Worm (Caenorhabditis elegans) whole organism, early embryonic: Measurements from ENCODE around the gene F07E5.8.

Experiments
- B0310.2 ChIP-seq: sonication (generic microtip); optimal IDR thresholded peaks from 2 replicates; lab custom pipeline; 2016; ENCODE audit warnings: mild to moderate bottlenecking, missing genetic modification characterization, missing compliant biosample characterization
- F13C5.2 ChIP-seq: sonication (generic microtip); optimal IDR thresholded peaks from 2 replicates; lab custom pipeline; 2017; ENCODE audit warnings: mild to moderate bottlenecking, missing genetic modification characterization, inconsistent platforms, missing compliant biosample characterization
- aly-1 ChIP-seq: sonication (generic microtip); optimal IDR thresholded peaks from 2 replicates; lab custom pipeline; 2016; ENCODE audit warnings: missing genetic modification characterization, missing compliant biosample characterization
- ama-1 ChIP-seq: fragments of 150-350 bp; optimal IDR thresholded peaks from 2 replicates; lab custom pipeline; 2014
- ceh-13 ChIP-seq: fragments of 200-800 bp; sonication (Bioruptor generic); optimal IDR thresholded peaks from 2 replicates; lab custom pipeline; 2018; ENCODE audit warnings: mild to moderate bottlenecking, missing genetic modification characterization, missing compliant biosample characterization
- ceh-36 ChIP-seq: sonication (generic microtip); optimal IDR thresholded peaks from 2 replicates; lab custom pipeline; 2016; ENCODE audit warnings: missing genetic modification characterization, inconsistent platforms, missing compliant biosample characterization
- ets-7 ChIP-seq: sonication (generic microtip); optimal IDR thresholded peaks from 2 replicates; lab custom pipeline; 2016; ENCODE audit warnings: missing genotype, missing genetic modification characterization, missing compliant biosample characterization
- flt-1 ChIP-seq: fragments of 200-800 bp; sonication (Bioruptor generic); IDR thresholded peaks from 2 replicates; pipeline ENCODE4 v1.3.6; 2022; ENCODE audit warnings: missing genetic modification characterization, missing compliant biosample characterization
- hmbx-1 ChIP-seq: sonication (generic microtip); optimal IDR thresholded peaks from 2 replicates; lab custom pipeline; 2016; ENCODE audit warnings: mild to moderate bottlenecking, missing genetic modification characterization, missing compliant biosample characterization
- hmg-4 ChIP-seq: fragments of 200-800 bp; sonication (Bioruptor generic); optimal IDR thresholded peaks from 2 replicates; lab custom pipeline; 2018; ENCODE audit warnings: mild to moderate bottlenecking, missing genetic modification characterization, missing compliant biosample characterization
- hnd-1 ChIP-seq: sonication (generic microtip); optimal IDR thresholded peaks from 2 replicates; lab custom pipeline; 2016; ENCODE audit warnings: missing genetic modification characterization, missing compliant biosample characterization
- pes-1 ChIP-seq: fragments of 200-800 bp; sonication (Bioruptor generic); IDR thresholded peaks from 2 replicates; pipeline ENCODE4 v1.3.6; 2022; ENCODE audit warnings: missing genetic modification reagents, missing genetic modification characterization, missing compliant biosample characterization
- scrt-1 ChIP-seq: fragments of 200-800 bp; sonication (Bioruptor generic); IDR thresholded peaks from 2 replicates; pipeline ENCODE4 v1.3.6; 2022; ENCODE audit warnings: missing genetic modification characterization, missing compliant biosample characterization
- sea-1 ChIP-seq: fragments of 200-800 bp; sonication (Bioruptor generic); conservative IDR thresholded peaks from 2 replicates; pipeline ENCODE4 v1.3.6; 2022; ENCODE audit warnings: missing genetic modification characterization, missing compliant biosample characterization
- tbx-11 ChIP-seq: fragments of 200-800 bp; sonication (Bioruptor generic); IDR thresholded peaks from 2 replicates; pipeline ENCODE4 v1.3.6; 2022; ENCODE audit warnings: missing genetic modification characterization, missing compliant biosample characterization
- tbx-37 ChIP-seq: fragments of 200-800 bp; sonication (Bioruptor generic); conservative IDR thresholded peaks from 2 replicates; pipeline ENCODE4 v1.3.6; 2022; ENCODE audit warnings: missing genetic modification reagents, missing genetic modification characterization, missing compliant biosample characterization
- tra-4 ChIP-seq: sonication (generic microtip); optimal IDR thresholded peaks from 2 replicates; lab custom pipeline; 2017; ENCODE audit warnings: missing genetic modification characterization, missing compliant biosample characterization

F07E5.8 gene

DNA sequence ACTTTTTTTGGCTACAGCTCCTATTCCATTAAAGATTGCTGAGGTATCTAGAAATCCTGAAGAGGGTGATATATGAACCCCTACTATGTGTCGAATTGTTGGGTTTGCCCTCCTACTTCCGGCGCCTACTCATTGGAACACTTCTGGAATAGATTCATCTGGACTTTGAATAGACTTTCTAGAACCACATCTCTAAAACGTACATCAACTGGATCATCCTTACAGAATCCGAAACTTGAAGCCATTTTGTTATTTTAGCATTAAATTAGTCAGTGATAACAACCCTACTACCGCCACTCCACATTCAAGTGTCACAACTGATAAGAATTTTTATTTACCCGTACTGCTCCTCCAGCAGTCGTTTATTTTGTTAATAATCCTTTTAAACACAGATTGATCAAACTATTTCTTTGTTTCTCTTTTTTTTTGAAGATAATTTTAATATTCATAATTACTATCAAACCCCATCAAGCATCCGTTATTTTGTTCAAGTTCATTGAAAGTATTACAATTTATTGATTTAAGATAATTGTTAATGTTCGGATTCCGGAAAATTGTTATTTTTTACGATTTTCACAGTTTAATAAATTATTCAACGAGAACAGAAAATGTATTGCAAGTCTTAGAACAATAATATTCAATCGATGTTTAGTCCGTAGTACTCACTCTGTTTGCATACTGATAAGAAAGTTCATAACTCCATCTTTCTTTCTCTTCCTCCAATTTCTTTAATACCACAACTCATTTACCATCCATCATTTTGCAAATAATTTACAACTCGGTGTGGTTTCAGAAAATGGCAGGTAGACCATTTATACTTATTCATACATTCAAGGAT is 23.9 kb upstream of the F07E5.8 start, which contains the start of gene math-42:
Gene math-42 (plus strand): TSS at position 788 of the 838 bp plus-strand sequence.
- TF ChIP-seq hnd-1 (tag; lab: Kevin White, UChicago) (no peak), sea-1 (GFP tag; lab: Robert Waterston, UW) (no peak), tbx-11 (GFP tag; lab: Robert Waterston, UW) (no peak), ama-1 (lab: Kevin White, UChicago) (no peak), tra-4 (tag; lab: Kevin White, UChicago) (no peak), ets-7 (tag; lab: Kevin White, UChicago) (no peak), scrt-1 (no peak)

ce11 chrII:2094924-2095650 is 19.7 kb upstream of the F07E5.8 start, which contains the start of gene T16A1.2:
Gene T16A1.2, plus strand, starts transcription at chrII:2095600.
- TF ChIP-seq B0310.2 (tag; lab: Kevin White, UChicago) = no peak
- no peak for TF ChIP-seq scrt-1
- TF ChIP-seq sea-1 (GFP tag; lab: Robert Waterston, UW) = no peak
- TF ChIP-seq hnd-1 (tag; lab: Kevin White, UChicago) = no peak
- no peak for TF ChIP-seq ceh-13 (GFP tag; lab: Kevin White, UChicago)

ce11 chrII:2093456-2093926 is 18.1 kb upstream of the F07E5.8 start, which contains the start of gene fbxb-37:
Gene fbxb-37, minus strand, starts transcription at chrII:2093876.
- no peak for TF ChIP-seq hnd-1 (tag; lab: Kevin White, UChicago)
- TF ChIP-seq hmg-4 = no peak
- no peak for TF ChIP-seq tra-4 (tag; lab: Kevin White, UChicago)
- TF ChIP-seq scrt-1 = no peak
- no peak for TF ChIP-seq ceh-13 (GFP tag; lab: Kevin White, UChicago)
- TF ChIP-seq tbx-37 = no peak
- TF ChIP-seq ets-7 (tag; lab: Kevin White, UChicago) = no peak
- TF ChIP-seq hmbx-1 (tag; lab: Kevin White, UChicago) = no peak
- no peak for TF ChIP-seq pes-1 (GFP tag; lab: Robert Waterston, UW)
- TF ChIP-seq aly-1 (tag; lab: Kevin White, UChicago) = no peak
- no peak for TF ChIP-seq B0310.2 (tag; lab: Kevin White, UChicago)
- no peak for TF ChIP-seq flt-1
- TF ChIP-seq F13C5.2 (tag; lab: Kevin White, UChicago) = no peak
- TF ChIP-seq sea-1 (GFP tag; lab: Robert Waterston, UW) = no peak
- no peak for TF ChIP-seq tbx-11 (GFP tag; lab: Robert Waterston, UW)
- TF ChIP-seq ceh-36 (tag; lab: Kevin White, UChicago) = no peak

ce11 chrII:2091972-2092371 is 16.6 kb upstream of the F07E5.8 start, which contains the start of gene T16A1.10:
Gene T16A1.10, minus strand, starts transcription at chrII:2092094.
- TF ChIP-seq aly-1 (tag; lab: Kevin White, UChicago) (no peak), tbx-37 (no peak), ama-1 (lab: Kevin White, UChicago) (no peak), hmg-4 (peak; percentile 16), flt-1 (no peak), ceh-36 (tag; lab: Kevin White, UChicago) (peak; percentile 1)

ce11 chrII:2090605-2091004 is 15.2 kb upstream of the F07E5.8 start, which contains the start of gene trpl-5:
Gene trpl-5, minus strand, starts transcription at chrII:2090636.
- no peak for TF ChIP-seq tbx-11 (GFP tag; lab: Robert Waterston, UW)
- TF ChIP-seq aly-1 (tag; lab: Kevin White, UChicago) = no peak
- TF ChIP-seq ceh-13 (GFP tag; lab: Kevin White, UChicago) = no peak
- TF ChIP-seq hmbx-1 (tag; lab: Kevin White, UChicago) = no peak
- no peak for TF ChIP-seq F13C5.2 (tag; lab: Kevin White, UChicago)
- no peak for TF ChIP-seq ceh-36 (tag; lab: Kevin White, UChicago)
- TF ChIP-seq flt-1 = no peak

DNA sequence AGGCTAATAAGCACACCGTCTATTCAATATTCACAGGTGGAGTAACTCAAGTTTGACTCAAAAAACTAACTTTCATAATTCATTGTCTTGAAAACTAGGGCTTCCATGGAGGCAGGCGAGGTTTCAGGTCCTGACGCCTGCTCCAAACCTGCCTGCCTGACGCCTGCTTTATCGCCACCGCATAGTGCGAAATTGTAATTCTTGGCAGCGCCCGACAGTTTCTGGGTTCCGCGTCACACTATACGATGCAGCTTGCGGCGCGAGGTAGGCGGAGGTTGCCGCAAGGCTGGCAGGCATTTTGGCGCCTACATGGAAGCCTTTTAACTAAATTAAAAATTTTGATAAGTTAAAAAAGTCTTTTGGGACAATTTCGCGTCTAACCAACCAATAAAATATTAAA is 11.8 kb upstream of the F07E5.8 start:
- no peak for TF ChIP-seq tbx-37
- TF ChIP-seq flt-1 = no peak
- TF ChIP-seq tra-4 (tag; lab: Kevin White, UChicago) = no peak
- TF ChIP-seq hnd-1 (tag; lab: Kevin White, UChicago) = no peak
- no peak for TF ChIP-seq ceh-13 (GFP tag; lab: Kevin White, UChicago)
- TF ChIP-seq B0310.2 (tag; lab: Kevin White, UChicago) = no peak
- TF ChIP-seq hmg-4 = no peak
- TF ChIP-seq sea-1 (GFP tag; lab: Robert Waterston, UW) = no peak
- no peak for TF ChIP-seq ets-7 (tag; lab: Kevin White, UChicago)
- no peak for TF ChIP-seq hmbx-1 (tag; lab: Kevin White, UChicago)
- no peak for TF ChIP-seq scrt-1
- TF ChIP-seq pes-1 (GFP tag; lab: Robert Waterston, UW) = no peak
- TF ChIP-seq F13C5.2 (tag; lab: Kevin White, UChicago) = no peak
- no peak for TF ChIP-seq tbx-11 (GFP tag; lab: Robert Waterston, UW)
- no peak for TF ChIP-seq ama-1 (lab: Kevin White, UChicago)
- TF ChIP-seq aly-1 (tag; lab: Kevin White, UChicago) = no peak
- TF ChIP-seq ceh-36 (tag; lab: Kevin White, UChicago) = no peak

DNA sequence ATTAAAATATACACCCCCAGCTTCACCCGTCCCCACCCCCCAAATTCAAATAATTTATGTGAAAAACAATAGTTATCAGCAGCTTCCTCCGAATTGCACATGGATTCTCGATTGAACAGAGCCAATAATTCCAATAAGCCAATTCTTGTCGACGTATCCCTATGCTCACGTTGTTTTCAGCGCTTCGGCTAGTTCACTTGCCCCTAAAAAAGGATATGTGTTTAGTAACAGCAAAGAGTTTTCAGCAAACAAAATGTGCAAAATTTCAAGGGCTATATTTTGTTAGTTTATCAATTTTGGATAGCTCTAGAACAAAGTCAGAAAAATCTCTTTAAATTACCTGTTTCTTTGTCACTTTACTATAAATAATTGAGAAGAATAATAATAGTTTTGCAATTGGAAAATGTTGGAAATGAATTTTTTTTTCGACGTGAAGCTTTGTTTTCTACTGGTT is 8.3 kb upstream of the F07E5.8 start, which contains the start of the genes T16A1.5 and fbxc-49:
Gene T16A1.5 (minus strand): TSS at position 101 of the 454 bp plus-strand sequence.
Gene fbxc-49 (plus strand): TSS at position 404 of the 454 bp plus-strand sequence.
- TF ChIP-seq ets-7 (tag; lab: Kevin White, UChicago) = no peak
- TF ChIP-seq tbx-37 = no peak
- no peak for TF ChIP-seq tbx-11 (GFP tag; lab: Robert Waterston, UW)
- no peak for TF ChIP-seq F13C5.2 (tag; lab: Kevin White, UChicago)
- no peak for TF ChIP-seq ceh-36 (tag; lab: Kevin White, UChicago)
- TF ChIP-seq hmg-4 = no peak
- TF ChIP-seq ceh-13 (GFP tag; lab: Kevin White, UChicago) = no peak
- TF ChIP-seq flt-1 = no peak
- TF ChIP-seq ama-1 (lab: Kevin White, UChicago) = no peak
